Worm (Caenorhabditis elegans) whole organism, L4 larva: Measurements from ENCODE around the gene srh-235.
"Not testable (repeated sequence)": the region's sequence is repeated elsewhere in the genome, so short reads cannot be mapped to it uniquely, and the experiment has no call there.

ENCODE experiments used
- F26F4.8 ChIP-seq: fragments of 200-800 bp; sonication (Bioruptor generic); conservative IDR thresholded peaks from 2 replicates; pipeline ENCODE4 v1.3.6; 2022; ENCODE audit warnings: missing genetic modification characterization, missing compliant biosample characterization
- F49E8.2 ChIP-seq: sonication (generic microtip); optimal IDR thresholded peaks from 2 replicates; lab custom pipeline; 2016; ENCODE audit warnings: missing compliant biosample characterization, mild to moderate bottlenecking, missing genetic modification characterization, borderline replicate concordance
- R02D3.7 ChIP-seq: fragments of 150-350 bp; sonication (generic microtip); optimal IDR thresholded peaks from 3 replicates; lab custom pipeline; 2014; ENCODE audit warnings: missing biosample characterization, missing genetic modification characterization
- T26A8.4 ChIP-seq: fragments of 200-800 bp; sonication (Bioruptor generic); IDR thresholded peaks from 2 replicates; pipeline ENCODE4 v1.3.6; 2022; ENCODE audit warnings: missing genetic modification characterization, missing compliant biosample characterization
- Y105C5A.15 ChIP-seq: fragments of 200-800 bp; sonication (Bioruptor generic); IDR thresholded peaks from 2 replicates; pipeline ENCODE4 v1.3.6; 2022; ENCODE audit warnings: missing genetic modification characterization, missing compliant biosample characterization
- Y5F2A.4 ChIP-seq: fragments of 200-800 bp; sonication (Bioruptor generic); optimal IDR thresholded peaks from 2 replicates; lab custom pipeline; 2018; ENCODE audit warnings: mild to moderate bottlenecking, missing genetic modification characterization, missing compliant biosample characterization
- ZK337.2 ChIP-seq: fragments of 200-800 bp; sonication (Bioruptor generic); IDR thresholded peaks from 2 replicates; pipeline ENCODE4 v1.3.6; 2022; ENCODE audit warnings: missing genetic modification reagents, missing genetic modification characterization, missing compliant biosample characterization
- ZK546.5 ChIP-seq, 2 experiments: sonication (generic microtip); optimal IDR thresholded peaks; 2 replicates each; lab custom pipeline; 2017; ENCODE audit warnings: missing biosample characterization in 2 of 2, missing genetic modification characterization in 2 of 2
- aha-1 ChIP-seq: fragments of 150-350 bp; peaks from one replicate; lab custom pipeline; 2014; ENCODE audit warnings: missing biosample characterization, missing genetic modification characterization
- aly-2 ChIP-seq: sonication (generic microtip); optimal IDR thresholded peaks from 2 replicates; lab custom pipeline; 2018; ENCODE audit warnings: missing biosample characterization, missing genetic modification characterization
- arid-1 ChIP-seq: fragments of 200-800 bp; sonication (Bioruptor generic); conservative IDR thresholded peaks from 2 replicates; pipeline ENCODE4 v1.3.6; 2022; ENCODE audit warnings: missing genetic modification reagents, missing genetic modification characterization, missing compliant biosample characterization
- attf-4 ChIP-seq: sonication (generic microtip); optimal IDR thresholded peaks from 3 replicates; lab custom pipeline; 2017; ENCODE audit warnings: missing biosample characterization, missing genetic modification characterization
- ceh-32 ChIP-seq: sonication (generic microtip); optimal IDR thresholded peaks from 2 replicates; lab custom pipeline; 2016; ENCODE audit warnings: mild to moderate bottlenecking, missing genetic modification characterization, missing compliant biosample characterization; ENCODE audit not compliant: poor library complexity
- ceh-44 ChIP-seq: fragments of 200-800 bp; sonication (Bioruptor generic); IDR thresholded peaks from 2 replicates; pipeline ENCODE4 v1.3.6; 2022; ENCODE audit warnings: missing genetic modification reagents, missing genetic modification characterization, missing compliant biosample characterization
- ces-1 ChIP-seq: fragments of 150-350 bp; sonication (generic microtip); optimal IDR thresholded peaks from 4 replicates; lab custom pipeline; 2014; ENCODE audit warnings: missing biosample characterization, missing genetic modification reagents, missing genetic modification characterization
- cey-2 ChIP-seq: sonication (generic microtip); optimal IDR thresholded peaks from 3 replicates; lab custom pipeline; 2017; ENCODE audit warnings: missing genetic modification characterization, mild to moderate bottlenecking, missing compliant biosample characterization, antibody characterized with exemption, borderline replicate concordance; ENCODE audit not compliant: insufficient read depth
- ctbp-1 ChIP-seq: fragments of 200-800 bp; sonication (Bioruptor generic); IDR thresholded peaks from 2 replicates; pipeline ENCODE4 v1.3.6; 2022; ENCODE audit warnings: missing genetic modification reagents, missing genetic modification characterization, missing compliant biosample characterization
- daf-19 ChIP-seq: fragments of 200-800 bp; sonication (Bioruptor generic); conservative IDR thresholded peaks from 2 replicates; pipeline ENCODE4 v1.3.6; 2022; ENCODE audit warnings: missing genetic modification characterization, missing compliant biosample characterization
- dmd-9 ChIP-seq: fragments of 200-800 bp; sonication (Bioruptor generic); IDR thresholded peaks from 2 replicates; pipeline ENCODE4 v1.3.6; 2022; ENCODE audit warnings: missing genetic modification reagents, missing genetic modification characterization, missing compliant biosample characterization
- dpl-1 ChIP-seq: fragments of 150-350 bp; optimal IDR thresholded peaks from 2 replicates; lab custom pipeline; 2014; ENCODE audit warnings: missing biosample characterization, missing genetic modification reagents, missing genetic modification characterization
- duxl-1 ChIP-seq: sonication (generic microtip); optimal IDR thresholded peaks from 2 replicates; lab custom pipeline; 2016; ENCODE audit warnings: mild to moderate bottlenecking, missing genetic modification characterization, moderate library complexity, missing compliant biosample characterization; ENCODE audit not compliant: poor library complexity
- egl-27 ChIP-seq: sonication (generic microtip); optimal IDR thresholded peaks from 3 replicates; lab custom pipeline; 2017; ENCODE audit warnings: missing biosample characterization, missing genetic modification reagents, missing genetic modification characterization
- egl-43 ChIP-seq: fragments of 200-800 bp; sonication (Bioruptor generic); IDR thresholded peaks from 2 replicates; pipeline ENCODE4 v1.3.6; 2022; ENCODE audit warnings: missing genetic modification reagents, missing genetic modification characterization, missing compliant biosample characterization
- fkh-10 ChIP-seq: fragments of 150-350 bp; optimal IDR thresholded peaks from 2 replicates; lab custom pipeline; 2014; ENCODE audit warnings: missing biosample characterization, missing genetic modification reagents, missing genetic modification characterization
- fos-1 ChIP-seq: fragments of 150-350 bp; optimal IDR thresholded peaks from 2 replicates; lab custom pipeline; 2014; ENCODE audit warnings: missing biosample characterization, missing genetic modification characterization
- gei-8 ChIP-seq: fragments of 200-800 bp; sonication (Bioruptor generic); optimal IDR thresholded peaks from 2 replicates; lab custom pipeline; 2018; ENCODE audit warnings: mild to moderate bottlenecking, missing genetic modification characterization, missing compliant biosample characterization
- hif-1 ChIP-seq, 2 experiments: sonication (generic microtip); optimal IDR thresholded peaks; 2 replicates each; lab custom pipeline; 2016 to 2017; ENCODE audit warnings: missing compliant biosample characterization in 2 of 2, missing genetic modification characterization in 2 of 2, missing genetic modification reagents in 2 of 2, missing genotype in 2 of 2, mild to moderate bottlenecking in 1 of 2
- madf-5 ChIP-seq, 2 experiments: fragments of 200-800 bp; sonication (Bioruptor generic); IDR thresholded peaks; 2 replicates each; pipeline ENCODE4 v1.3.6; 2022; ENCODE audit warnings: missing compliant biosample characterization in 2 of 2, missing genetic modification characterization in 2 of 2
- madf-9 ChIP-seq: fragments of 200-800 bp; sonication (Bioruptor generic); conservative IDR thresholded peaks from 2 replicates; pipeline ENCODE4 v1.3.6; 2022; ENCODE audit warnings: missing genetic modification reagents, missing genetic modification characterization, missing compliant biosample characterization
- nhr-237 ChIP-seq: sonication (generic microtip); optimal IDR thresholded peaks from 2 replicates; lab custom pipeline; 2017; ENCODE audit warnings: missing biosample characterization, missing genetic modification characterization
- nhr-28 ChIP-seq: fragments of 150-350 bp; optimal IDR thresholded peaks from 2 replicates; lab custom pipeline; 2014; ENCODE audit warnings: missing biosample characterization, missing genetic modification characterization
- nhr-76 ChIP-seq: fragments of 150-350 bp; optimal IDR thresholded peaks from 2 replicates; lab custom pipeline; 2014; ENCODE audit warnings: missing biosample characterization, missing genetic modification characterization
- nhr-77 ChIP-seq: fragments of 150-350 bp; optimal IDR thresholded peaks from 2 replicates; lab custom pipeline; 2014; ENCODE audit warnings: missing biosample characterization, missing genetic modification characterization
- php-3 ChIP-seq: fragments of 200-800 bp; sonication (Bioruptor generic); IDR thresholded peaks from 2 replicates; pipeline ENCODE4 v1.3.6; 2022; ENCODE audit warnings: missing genetic modification reagents, missing genetic modification characterization, missing compliant biosample characterization
- pqm-1 ChIP-seq: sonication (generic microtip); optimal IDR thresholded peaks from 2 replicates; lab custom pipeline; 2017; ENCODE audit warnings: missing biosample characterization, missing genetic modification characterization
- rbr-2 ChIP-seq: sonication (generic microtip); optimal IDR thresholded peaks from 2 replicates; lab custom pipeline; 2016; ENCODE audit warnings: missing genotype, missing genetic modification characterization, missing compliant biosample characterization
- set-16 ChIP-seq: fragments of 200-800 bp; sonication (Bioruptor generic); IDR thresholded peaks from 2 replicates; pipeline ENCODE4 v1.3.6; 2022; ENCODE audit warnings: missing genetic modification reagents, missing genetic modification characterization, missing compliant biosample characterization
- snpc-1.2 ChIP-seq: fragments of 200-800 bp; sonication (Bioruptor generic); IDR thresholded peaks from 2 replicates; pipeline ENCODE4 v1.3.6; 2022; ENCODE audit warnings: missing genetic modification reagents, missing genetic modification characterization, missing compliant biosample characterization
- spr-1 ChIP-seq: sonication (generic microtip); optimal IDR thresholded peaks from 2 replicates; lab custom pipeline; 2016; ENCODE audit warnings: mild to moderate bottlenecking, missing genetic modification characterization, missing compliant biosample characterization
- spr-3 ChIP-seq: fragments of 200-800 bp; sonication (Bioruptor generic); optimal IDR thresholded peaks from 2 replicates; lab custom pipeline; 2018; ENCODE audit warnings: mild to moderate bottlenecking, missing genetic modification characterization, missing compliant biosample characterization
- tra-1 ChIP-seq: fragments of 200-800 bp; sonication (Bioruptor generic); IDR thresholded peaks from 2 replicates; pipeline ENCODE4 v1.3.6; 2022; ENCODE audit warnings: missing genetic modification reagents, missing genetic modification characterization, missing compliant biosample characterization
- unc-130 ChIP-seq: sonication (generic microtip); optimal IDR thresholded peaks from 2 replicates; lab custom pipeline; 2016; ENCODE audit warnings: missing genetic modification reagents, missing genetic modification characterization, missing compliant biosample characterization
- vab-7 ChIP-seq: fragments of 200-800 bp; sonication (Bioruptor generic); IDR thresholded peaks from 2 replicates; pipeline ENCODE4 v1.3.6; 2022; ENCODE audit warnings: missing genetic modification reagents, missing genetic modification characterization, missing compliant biosample characterization
- zfp-2 ChIP-seq: sonication (generic microtip); optimal IDR thresholded peaks from 2 replicates; lab custom pipeline; 2016; ENCODE audit warnings: mild to moderate bottlenecking, missing genetic modification characterization, missing compliant biosample characterization
- zfp-3 ChIP-seq: fragments of 200-800 bp; sonication (Bioruptor generic); conservative IDR thresholded peaks from 2 replicates; pipeline ENCODE4 v1.3.6; 2022; ENCODE audit warnings: missing genetic modification reagents, missing genetic modification characterization, missing compliant biosample characterization
- zip-2 ChIP-seq: fragments of 150-350 bp; optimal IDR thresholded peaks from 2 replicates; lab custom pipeline; 2014; ENCODE audit warnings: missing biosample characterization, missing genetic modification characterization

The srh-235 gene

DNA sequence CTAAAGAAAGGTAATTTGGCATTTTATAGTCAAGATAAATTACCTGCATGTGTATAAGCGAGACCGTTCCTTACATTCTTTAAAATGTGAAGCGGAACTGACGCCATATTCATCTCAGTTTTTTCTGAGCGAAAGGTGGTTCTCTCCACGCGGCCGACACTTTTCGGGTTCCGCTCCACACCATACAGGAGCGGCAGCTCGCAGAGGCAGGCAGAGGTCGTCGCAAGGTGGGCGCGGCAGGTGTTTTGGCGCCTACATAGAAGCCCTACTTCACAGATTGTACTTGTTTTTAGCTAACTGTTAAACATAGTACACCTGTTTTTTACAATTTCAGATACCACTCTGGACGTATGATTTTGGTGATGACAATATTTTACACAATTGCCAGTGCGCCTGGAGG, 3.6 kb downstream of the srh-235 start:
- TF ChIP-seq zip-2 (tag; lab: Kevin White, UChicago) (no peak), tra-1 (no peak), nhr-76 (no peak), ZK546.5 (tag; optimal IDR thresholded peaks at IDR 0.05; lab: Kevin White, UChicago) (no peak), snpc-1.2 (GFP tag; lab: Robert Waterston, UW) (no peak), set-16 (peak; percentile 76), duxl-1 (no peak)

DNA sequence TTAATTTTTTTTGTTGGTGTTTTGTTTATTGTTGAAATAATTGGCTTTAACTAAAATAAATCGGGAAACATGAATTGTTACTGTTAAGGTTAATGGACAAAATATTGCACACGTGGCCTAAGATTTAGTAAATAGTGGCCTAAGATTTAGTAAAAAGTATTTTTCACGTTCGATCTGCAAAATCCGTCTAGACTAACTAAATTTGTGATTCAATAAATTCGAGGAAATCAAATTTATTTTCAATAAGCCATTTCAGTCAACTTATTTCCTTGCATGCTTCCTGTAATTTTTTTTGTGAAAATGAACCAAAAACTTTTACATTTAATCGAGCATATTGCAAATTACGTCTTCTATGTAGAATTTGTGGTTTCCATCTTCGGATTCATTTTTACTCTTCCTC, 4.7 kb downstream of the srh-235 start, which contains the start of gene srw-72:
srw-72 (plus strand) TSS at position 301 of the 400 bp plus-strand sequence.
- TF ChIP-seq nhr-28 (tag; lab: Kevin White, UChicago), result no peak
- no peak for TF ChIP-seq nhr-76
- no peak for TF ChIP-seq T26A8.4
- no peak for TF ChIP-seq cey-2 (tag; lab: Kevin White, UChicago)
- TF ChIP-seq spr-3 (GFP tag; lab: Kevin White, UChicago), result no peak
- TF ChIP-seq nhr-237 (tag; lab: Kevin White, UChicago), result no peak
- no peak for TF ChIP-seq Y105C5A.15 (GFP tag; lab: Robert Waterston, UW)
- no peak for TF ChIP-seq vab-7 (GFP tag; lab: Robert Waterston, UW)
- TF ChIP-seq fos-1 (tag; lab: Kevin White, UChicago), result no peak
- TF ChIP-seq Y5F2A.4, result no peak
- no peak for TF ChIP-seq aly-2
- no peak for TF ChIP-seq daf-19 (GFP tag; lab: Robert Waterston, UW)

DNA sequence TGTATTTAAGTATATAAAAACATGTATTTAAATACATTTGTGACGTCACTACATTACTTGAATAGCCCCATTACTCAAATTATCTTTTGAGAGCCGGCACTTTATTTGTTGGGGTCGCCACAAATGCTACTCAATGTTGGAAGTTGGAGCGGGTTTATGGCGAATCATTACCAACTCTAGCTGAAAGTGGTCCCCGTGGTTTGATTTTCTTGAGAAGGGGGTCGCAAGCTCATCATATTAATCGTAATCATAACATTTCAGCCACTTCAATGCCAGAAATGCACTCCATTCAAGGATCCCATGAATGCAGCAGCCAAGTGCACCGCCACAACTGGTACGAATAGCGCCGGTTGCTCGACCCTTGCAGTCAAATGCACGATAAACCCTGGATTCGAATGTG, 7.2 kb downstream of the srh-235 start, which contains the start of gene F20E11.7:
F20E11.7 (plus strand) TSS at position 301 of the 400 bp plus-strand sequence.
- TF ChIP-seq egl-27; F49E8.2 (tag; lab: Kevin White, UChicago); ZK337.2 (GFP tag; lab: Robert Waterston, UW): not testable (repeated sequence)

DNA sequence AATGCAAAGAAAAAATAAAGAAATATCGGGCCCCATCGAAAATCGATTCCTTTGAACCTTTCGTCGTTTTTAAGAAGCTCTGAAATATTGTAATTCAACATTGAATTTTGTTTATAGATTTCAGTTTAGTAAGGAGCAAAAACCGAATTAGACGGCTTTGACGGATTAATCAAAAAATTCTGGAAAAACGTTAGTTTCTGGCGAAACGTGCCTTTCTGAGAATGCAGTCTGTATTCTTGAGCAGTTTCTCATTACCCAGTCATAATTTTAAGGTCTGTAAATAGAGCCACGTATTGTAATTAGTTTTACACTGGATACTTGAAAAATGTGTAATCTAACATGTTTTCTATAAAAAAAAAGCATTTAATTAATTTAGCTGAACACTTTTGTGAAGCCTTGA, 11.4 kb downstream of the srh-235 start, which contains the start of gene srz-48:
srz-48 (minus strand) TSS at position 101 of the 400 bp plus-strand sequence.
- no peak for TF ChIP-seq madf-9 (GFP tag; lab: Robert Waterston, UW)
- no peak for TF ChIP-seq ctbp-1 (GFP tag; lab: Robert Waterston, UW)
- TF ChIP-seq dmd-9 (GFP tag; lab: Robert Waterston, UW), result no peak
- TF ChIP-seq spr-3 (GFP tag; lab: Kevin White, UChicago), result no peak
- TF ChIP-seq zip-2 (tag; lab: Kevin White, UChicago), result no peak
- no peak for TF ChIP-seq gei-8 (GFP tag; lab: Kevin White, UChicago)
- no peak for TF ChIP-seq pqm-1 (tag; lab: Kevin White, UChicago)
- no peak for TF ChIP-seq ceh-32 (tag; lab: Kevin White, UChicago)
- no peak for TF ChIP-seq aly-2
- TF ChIP-seq nhr-76, result no peak
- TF ChIP-seq zfp-2, result no peak
- TF ChIP-seq zfp-3 (GFP tag; lab: Robert Waterston, UW), result no peak
- TF ChIP-seq arid-1, result no peak
- no peak for TF ChIP-seq hif-1 (tag; optimal IDR thresholded peaks at IDR 0.05; lab: Kevin White, UChicago)

DNA sequence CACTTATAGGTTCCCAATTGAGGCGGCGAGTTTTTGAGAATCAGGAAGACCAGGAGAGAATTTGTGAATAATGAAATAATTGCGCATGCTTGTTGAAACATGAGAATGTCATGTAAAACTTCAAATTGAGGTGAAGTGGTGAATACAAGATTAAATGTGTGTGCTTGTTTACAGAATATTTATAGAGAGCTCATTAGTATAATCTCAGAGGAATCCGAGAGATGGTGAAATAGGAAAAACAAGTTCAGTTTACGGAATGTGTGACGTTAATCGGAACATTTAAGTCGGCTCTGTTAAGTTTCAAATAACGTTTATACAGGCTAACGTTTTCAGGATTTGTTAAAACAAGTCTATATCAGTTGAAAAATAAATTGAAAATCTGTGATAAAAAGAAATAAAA, 13.4 kb downstream of the srh-235 start, which contains the start of gene str-200:
str-200 (minus strand) TSS at position 101 of the 400 bp plus-strand sequence.
- no peak for TF ChIP-seq php-3
- no peak for TF ChIP-seq egl-43 (GFP tag; lab: Robert Waterston, UW)
- no peak for TF ChIP-seq unc-130
- TF ChIP-seq zfp-2, result no peak
- no peak for TF ChIP-seq rbr-2
- TF ChIP-seq aha-1 (tag; lab: Kevin White, UChicago), result no peak
- TF ChIP-seq ces-1 (GFP tag; lab: Kevin White, UChicago), result no peak
- TF ChIP-seq ceh-44, result no peak
- TF ChIP-seq madf-5 (GFP tag; IDR thresholded peaks at IDR 0.05; lab: Robert Waterston, UW), result no peak
- TF ChIP-seq R02D3.7 (tag; lab: Kevin White, UChicago), result no peak
- TF ChIP-seq dpl-1, result no peak
- no peak for TF ChIP-seq fkh-10 (GFP tag; lab: Kevin White, UChicago)
- no peak for TF ChIP-seq nhr-77 (tag; lab: Kevin White, UChicago)
- TF ChIP-seq spr-1 (tag; lab: Kevin White, UChicago), result no peak
- no peak for TF ChIP-seq attf-4 (tag; lab: Kevin White, UChicago)
- no peak for TF ChIP-seq ceh-32 (tag; lab: Kevin White, UChicago)
- TF ChIP-seq F26F4.8 (GFP tag; lab: Robert Waterston, UW), result no peak
- TF ChIP-seq daf-19 (GFP tag; lab: Robert Waterston, UW), result no peak
